Worm (Caenorhabditis elegans) whole organism, young adult: ENCODE data around the gene C06H2.7.

Experiments used
- B0035.1 ChIP-seq: sonication (generic microtip); optimal IDR thresholded peaks from 2 replicates; lab custom pipeline; 2016; ENCODE audit warnings: missing genetic modification characterization, mild to moderate bottlenecking, missing compliant biosample characterization, missing genotype, missing genetic modification reagents
- F37B4.10 ChIP-seq: fragments of 200-800 bp; sonication (Bioruptor generic); IDR thresholded peaks from 2 replicates; pipeline ENCODE4 v1.3.6; 2022; ENCODE audit warnings: missing genetic modification characterization, missing compliant biosample characterization
- ccch-3 ChIP-seq: fragments of 200-800 bp; sonication (Bioruptor generic); optimal IDR thresholded peaks from 2 replicates; lab custom pipeline; 2018; ENCODE audit warnings: mild to moderate bottlenecking, missing genetic modification characterization, missing compliant biosample characterization
- him-1 ChIP-seq: sonication (generic microtip); optimal IDR thresholded peaks from 2 replicates; lab custom pipeline; 2016; ENCODE audit warnings: missing genotype, missing genetic modification reagents, missing genetic modification characterization, missing compliant biosample characterization
- hrde-1 ChIP-seq: sonication (generic microtip); optimal IDR thresholded peaks from 2 replicates; lab custom pipeline; 2016; ENCODE audit warnings: missing genetic modification characterization, mild to moderate bottlenecking, missing compliant biosample characterization, moderate library complexity, missing genotype, missing genetic modification reagents, borderline replicate concordance
- pha-4 ChIP-seq: fragments of 150-350 bp; sonication (generic microtip); optimal IDR thresholded peaks from 2 replicates; lab custom pipeline; 2014; ENCODE audit warnings: missing biosample characterization, missing genetic modification reagents, missing genetic modification characterization
- sea-2 ChIP-seq: fragments of 200-800 bp; sonication (Bioruptor generic); IDR thresholded peaks from 2 replicates; pipeline ENCODE4 v1.3.6; 2022; ENCODE audit warnings: missing genetic modification characterization, missing compliant biosample characterization
- unc-62 ChIP-seq: fragments of 150-350 bp; optimal IDR thresholded peaks from 2 replicates; lab custom pipeline; 2014; ENCODE audit warnings: missing biosample characterization, missing genetic modification reagents, missing genetic modification characterization
- zim-3 ChIP-seq: sonication (generic microtip); optimal IDR thresholded peaks from 2 replicates; lab custom pipeline; 2017; ENCODE audit warnings: mild to moderate bottlenecking, missing genetic modification characterization, moderate library complexity, missing compliant biosample characterization

- TF ChIP-seq sea-2 (no peak), B0035.1 (tag; lab: Kevin White, UChicago) (no peak), hrde-1 (tag; lab: Kevin White, UChicago) (no peak), unc-62 (GFP tag; lab: Kevin White, UChicago) (no peak), pha-4 (tag; lab: Kevin White, UChicago) (no peak), ccch-3 (no peak), F37B4.10 (GFP tag; lab: Robert Waterston, UW) (no peak), zim-3 (tag; lab: Kevin White, UChicago) (no peak), him-1 (tag; lab: Kevin White, UChicago) (no peak)
These were observed 36.4 kb upstream of the C06H2.7 start for ce11 chrV:11180951-11181350.
